Worm (Caenorhabditis elegans) whole organism, L4 larva: ENCODE measurements around the gene K01F9.2.

Experiments used
- F49E8.2 ChIP-seq: sonication (generic microtip); optimal IDR thresholded peaks from 2 replicates; lab custom pipeline; 2016; ENCODE audit warnings: missing compliant biosample characterization, mild to moderate bottlenecking, missing genetic modification characterization, borderline replicate concordance
- ceh-28 ChIP-seq: fragments of 150-350 bp; optimal IDR thresholded peaks from 2 replicates; lab custom pipeline; 2014; ENCODE audit warnings: missing biosample characterization, missing genetic modification reagents, missing genetic modification characterization
- cey-2 ChIP-seq: sonication (generic microtip); optimal IDR thresholded peaks from 3 replicates; lab custom pipeline; 2017; ENCODE audit warnings: missing genetic modification characterization, mild to moderate bottlenecking, missing compliant biosample characterization, antibody characterized with exemption, borderline replicate concordance; ENCODE audit not compliant: insufficient read depth
- hif-1 ChIP-seq, 2 experiments: sonication (generic microtip); optimal IDR thresholded peaks; 2 replicates each; lab custom pipeline; 2016 to 2017; ENCODE audit warnings: missing compliant biosample characterization in 2 of 2, missing genetic modification characterization in 2 of 2, missing genetic modification reagents in 2 of 2, missing genotype in 2 of 2, mild to moderate bottlenecking in 1 of 2
- skn-1 ChIP-seq: fragments of 150-350 bp; optimal IDR thresholded peaks from 2 replicates; lab custom pipeline; 2014; ENCODE audit warnings: missing biosample characterization, missing genetic modification characterization
- snpc-4 ChIP-seq: fragments of 150-350 bp; optimal IDR thresholded peaks from 2 replicates; lab custom pipeline; 2014; ENCODE audit warnings: missing biosample characterization, missing genetic modification characterization
- ztf-11 ChIP-seq: fragments of 150-350 bp; optimal IDR thresholded peaks from 2 replicates; lab custom pipeline; 2014; ENCODE audit warnings: missing biosample characterization, missing genetic modification characterization

DNA sequence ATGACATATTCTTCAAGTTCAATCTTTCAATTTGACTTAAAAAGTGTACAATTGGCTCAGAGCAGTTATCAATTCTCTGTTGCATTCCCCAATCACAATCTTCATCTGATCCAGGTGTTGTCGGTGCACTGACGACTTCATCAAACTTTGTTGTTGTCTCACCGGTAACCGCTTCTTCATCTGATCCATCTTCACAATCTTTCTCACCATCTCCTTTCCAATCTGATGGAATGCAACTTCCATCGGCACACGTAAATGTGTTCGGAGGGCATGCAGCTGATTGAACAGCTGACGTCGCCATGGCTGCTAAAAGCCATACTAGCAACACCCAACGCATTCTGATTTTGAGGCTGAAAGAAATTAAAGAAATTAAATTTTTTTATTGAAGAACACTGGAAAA lies 38.9 kb downstream of the K01F9.2 start, which contains the start of gene F44E2.4:
- TF ChIP-seq F49E8.2 (tag; lab: Kevin White, UChicago) (no peak), ztf-11 (tag; lab: Kevin White, UChicago) (no peak), cey-2 (no peak), snpc-4 (tag; lab: Kevin White, UChicago) (no peak), ceh-28 (tag; lab: Kevin White, UChicago) (no peak), skn-1 (tag; lab: Kevin White, UChicago) (no peak), hif-1 (tag; optimal IDR thresholded peaks at IDR 0.05; lab: Kevin White, UChicago) (no peak)
